Worm (Caenorhabditis elegans): ENCODE data around the gene scl-12.

Gene scl-12

ce11 chrV:3831616-3832015, 19.2 kb downstream of the scl-12 start, which contains the start of gene H10D18.5:
TSS of gene H10D18.5 (minus strand) at chrV:3831716.
- TF ChIP-seq B0035.1 (tag; optimal IDR thresholded peaks at IDR 0.05): no peak
- no peak for TF ChIP-seq akir-1 (GFP tag; optimal IDR thresholded peaks at IDR 0.05)

- TF ChIP-seq lir-1 (GFP tag; conservative IDR thresholded peaks at IDR 0.05) (no peak), madf-3 (GFP tag; IDR thresholded peaks at IDR 0.05) (no peak), F52B5.7 (tag; optimal IDR thresholded peaks at IDR 0.05) (no peak), ceh-58 (GFP tag; IDR thresholded peaks at IDR 0.05) (no peak), F55B11.4 (tag; optimal IDR thresholded peaks at IDR 0.05; ENCODE audit: borderline replicate concordance, insufficient read depth) (no peak), Y56A3A.18 (GFP tag; IDR thresholded peaks at IDR 0.05) (no peak), hmg-1.2 (GFP tag; IDR thresholded peaks at IDR 0.05) (no peak), F10E7.11 (tag; optimal IDR thresholded peaks at IDR 0.05) (no peak), lag-1 (GFP tag; IDR thresholded peaks at IDR 0.05) (no peak), akir-1 (GFP tag; optimal IDR thresholded peaks at IDR 0.05) (no peak), lin-54 (GFP tag; optimal IDR thresholded peaks at IDR 0.05) (no peak), pbrm-1 (GFP tag; IDR thresholded peaks at IDR 0.05) (no peak), zim-3 (tag; optimal IDR thresholded peaks at IDR 0.05) (no peak), let-607 (tag; optimal IDR thresholded peaks at IDR 0.05) (no peak), F23B12.7 (tag; optimal IDR thresholded peaks at IDR 0.05; ENCODE audit: insufficient read depth) (no peak), ztf-3 (GFP tag; optimal IDR thresholded peaks at IDR 0.05) (no peak), Y67H2A.10 (GFP tag; conservative IDR thresholded peaks at IDR 0.05) (no peak), tbp1 (GFP tag; optimal IDR thresholded peaks at IDR 0.05) (no peak)
Measured at ce11 chrV:3832103-3832502, 19.7 kb downstream of the scl-12 start.

ce11 chrV:3832661-3833060, 20.3 kb downstream of the scl-12 start:
- TF ChIP-seq Y67H2A.10 (GFP tag; conservative IDR thresholded peaks at IDR 0.05): no peak
- no peak for TF ChIP-seq ceh-40 (GFP tag; IDR thresholded peaks at IDR 0.05)
- TF ChIP-seq ztf-6 (GFP tag; IDR thresholded peaks at IDR 0.05): no peak

- TF ChIP-seq Y56A3A.18 (GFP tag; IDR thresholded peaks at IDR 0.05) (no peak), nhr-80 (tag; optimal IDR thresholded peaks at IDR 0.05) (peak; percentile 40), lag-1 (GFP tag; IDR thresholded peaks at IDR 0.05) (no peak), nhr-27 (tag; optimal IDR thresholded peaks at IDR 0.05) (no peak), chd-7 (tag; optimal IDR thresholded peaks at IDR 0.05) (no peak), dox-1 (GFP tag; IDR thresholded peaks at IDR 0.05) (0 out of 2 replicates have a peak, but pooled peaks have one; percentile 1), tbx-9 (tag; optimal IDR thresholded peaks at IDR 0.05; ENCODE audit: borderline replicate concordance) (no peak)
Measured at ce11 chrV:3841462-3841861, 29.1 kb downstream of the scl-12 start.

- TF ChIP-seq nhr-80 (tag; optimal IDR thresholded peaks at IDR 0.05) (peak; percentile 22), mxl-1 (tag; optimal IDR thresholded peaks at IDR 0.05) (no peak)
Measured at ce11 chrV:3843926-3844325, 31.5 kb downstream of the scl-12 start, which contains the start of gene ugt-32. TSS of gene ugt-32 (minus strand) at chrV:3844007.

- TF ChIP-seq pbrm-1 (GFP tag; IDR thresholded peaks at IDR 0.05) (no peak), ceh-27 (GFP tag; optimal IDR thresholded peaks at IDR 0.05) (no peak), ceh-91 (GFP tag; IDR thresholded peaks at IDR 0.05) (no peak), egl-18 (GFP tag; IDR thresholded peaks at IDR 0.05) (no peak), madf-6 (GFP tag; IDR thresholded peaks at IDR 0.05) (no peak), mcd-1 (GFP tag; IDR thresholded peaks at IDR 0.05) (no peak), hlh-26 (GFP tag; conservative IDR thresholded peaks at IDR 0.05) (no peak), mes-4 (tag; optimal IDR thresholded peaks at IDR 0.05) (no peak), snpc-4 (GFP tag; optimal IDR thresholded peaks at IDR 0.05) (no peak), snpc-4 (tag; optimal IDR thresholded peaks at IDR 0.05) (no peak), ztf-28 (GFP tag; IDR thresholded peaks at IDR 0.05) (no peak), athp-1 (tag; optimal IDR thresholded peaks at IDR 0.05) (no peak), F10E7.11 (tag; optimal IDR thresholded peaks at IDR 0.05) (no peak), ztf-6 (GFP tag; IDR thresholded peaks at IDR 0.05) (no peak), atf-7 (tag; optimal IDR thresholded peaks at IDR 0.05) (no peak), madf-8 (GFP tag; conservative IDR thresholded peaks at IDR 0.05) (no peak), snpc-3.4 (tag; optimal IDR thresholded peaks at IDR 0.05) (no peak)
Measured at ce11 chrV:3847268-3847667, 34.9 kb downstream of the scl-12 start, which contains the start of gene nhr-185. TSS of gene nhr-185 (minus strand) at chrV:3847368.

All from whole organism, young adult.